Fruit fly (Drosophila melanogaster) whole organism, embryonic: ENCODE data around the gene Adsl.

Source experiments
- B-H2 ChIP-seq: fragments of 200-800 bp; sonication (Bioruptor generic); optimal IDR thresholded peaks from 2 replicates; lab custom pipeline; 2018; ENCODE audit warnings: missing biosample characterization, mild to moderate bottlenecking, missing genetic modification characterization
- C15 ChIP-seq: fragments of 200-800 bp; sonication (Bioruptor generic); IDR thresholded peaks from 3 replicates; pipeline ENCODE4 v1.3.6; 2022; ENCODE audit warnings: missing biosample characterization, missing genetic modification characterization
- CG10147 ChIP-seq: fragments of 200-800 bp; sonication (Bioruptor generic); optimal IDR thresholded peaks from 2 replicates; lab custom pipeline; 2019; ENCODE audit warnings: missing biosample characterization, mild to moderate bottlenecking, missing genetic modification characterization, moderate library complexity
- CG10321 ChIP-seq: fragments of 200-800 bp; sonication (Bioruptor generic); IDR thresholded peaks from 2 replicates; pipeline ENCODE4 v1.3.6; 2022; ENCODE audit warnings: missing biosample characterization, missing genetic modification characterization
- CG10366 ChIP-seq: fragments of 200-800 bp; sonication (Bioruptor generic); IDR thresholded peaks from 2 replicates; pipeline ENCODE4 v1.3.6; 2022; ENCODE audit warnings: missing biosample characterization, missing genetic modification characterization
- CG10654 ChIP-seq: fragments of 200-800 bp; sonication (Bioruptor generic); optimal IDR thresholded peaks from 2 replicates; lab custom pipeline; 2016; ENCODE audit warnings: missing biosample characterization, missing genetic modification characterization
- CG11085 ChIP-seq: fragments of 200-800 bp; sonication (Bioruptor generic); IDR thresholded peaks from 2 replicates; pipeline ENCODE4 v1.3.6; 2022; ENCODE audit warnings: missing biosample characterization, missing genetic modification characterization
- CG11247 ChIP-seq: fragments of 200-800 bp; sonication (Bioruptor generic); IDR thresholded peaks from 2 replicates; pipeline ENCODE4 v1.3.6; 2022; ENCODE audit warnings: missing biosample characterization, missing genetic modification characterization
- CG12155 ChIP-seq: fragments of 200-800 bp; sonication (Bioruptor generic); optimal IDR thresholded peaks from 3 replicates; lab custom pipeline; 2016; ENCODE audit warnings: missing biosample characterization, missing genetic modification characterization
- CG12659 ChIP-seq: fragments of 200-800 bp; sonication (Bioruptor generic); optimal IDR thresholded peaks from 3 replicates; lab custom pipeline; 2017; ENCODE audit warnings: mild to moderate bottlenecking, missing biosample characterization, missing genetic modification reagents, missing genetic modification characterization
- CG13894 ChIP-seq: fragments of 200-800 bp; sonication (Bioruptor generic); optimal IDR thresholded peaks from 3 replicates; lab custom pipeline; 2018; ENCODE audit warnings: missing biosample characterization, mild to moderate bottlenecking, missing genetic modification characterization, moderate library complexity
- CG14014 ChIP-seq: fragments of 200-800 bp; sonication (Bioruptor generic); IDR thresholded peaks from 2 replicates; pipeline ENCODE4 v1.3.6; 2022; ENCODE audit warnings: missing biosample characterization, missing genetic modification characterization
- CG17186 ChIP-seq: fragments of 200-800 bp; sonication (Bioruptor generic); optimal IDR thresholded peaks from 3 replicates; lab custom pipeline; 2017; ENCODE audit warnings: missing biosample characterization, missing genetic modification reagents, missing genetic modification characterization
- CG31224 ChIP-seq: fragments of 200-800 bp; sonication (Bioruptor generic); IDR thresholded peaks from 2 replicates; pipeline ENCODE4 v1.3.6; 2022; ENCODE audit warnings: missing biosample characterization, missing genetic modification characterization
- CG32767 ChIP-seq: fragments of 200-800 bp; sonication (Bioruptor generic); IDR thresholded peaks from 2 replicates; pipeline ENCODE4 v1.3.6; 2022; ENCODE audit warnings: missing biosample characterization, missing genetic modification characterization
- CG34422 ChIP-seq: fragments of 200-800 bp; sonication (Bioruptor generic); IDR thresholded peaks from 3 replicates; pipeline ENCODE4 v1.3.6; 2022; ENCODE audit warnings: missing biosample characterization, missing genetic modification characterization
- CG6654 ChIP-seq: fragments of 200-800 bp; sonication (Bioruptor generic); optimal IDR thresholded peaks from 2 replicates; lab custom pipeline; 2017; ENCODE audit warnings: missing biosample characterization, mild to moderate bottlenecking, missing genetic modification characterization
- CG7839 ChIP-seq: fragments of 200-800 bp; sonication (Bioruptor generic); optimal IDR thresholded peaks from 3 replicates; lab custom pipeline; 2018; ENCODE audit warnings: missing biosample characterization, mild to moderate bottlenecking, missing genetic modification characterization, moderate library complexity
- CG9215 ChIP-seq: fragments of 200-800 bp; sonication (Bioruptor generic); IDR thresholded peaks from 2 replicates; pipeline ENCODE4 v1.3.6; 2022; ENCODE audit warnings: missing biosample characterization, missing genetic modification characterization
- CG9609 ChIP-seq: fragments of 200-800 bp; sonication (Bioruptor generic); optimal IDR thresholded peaks from 3 replicates; lab custom pipeline; 2016; ENCODE audit warnings: missing biosample characterization, missing genetic modification characterization
- CG9932 ChIP-seq: fragments of 200-800 bp; sonication (Bioruptor generic); IDR thresholded peaks from 2 replicates; pipeline ENCODE4 v1.3.6; 2022; ENCODE audit warnings: missing biosample characterization, missing genetic modification characterization
- Doc3 ChIP-seq: fragments of 200-800 bp; sonication (Bioruptor generic); IDR thresholded peaks from 3 replicates; pipeline ENCODE4 v1.3.6; 2022; ENCODE audit warnings: missing biosample characterization, missing genetic modification characterization; ENCODE audit not compliant: partially characterized antibody
- Dref ChIP-seq: fragments of 200-800 bp; sonication (Bioruptor generic); IDR thresholded peaks from 2 replicates; pipeline ENCODE4 v1.3.6; 2022; ENCODE audit warnings: missing biosample characterization, missing genetic modification characterization
- Elba2 ChIP-seq: fragments of 200-800 bp; sonication (Bioruptor generic); optimal IDR thresholded peaks from 3 replicates; lab custom pipeline; 2016; ENCODE audit warnings: missing biosample characterization, missing genetic modification characterization
- Ets97D ChIP-seq: fragments of 200-800 bp; sonication (Bioruptor generic); optimal IDR thresholded peaks from 3 replicates; lab custom pipeline; 2016; ENCODE audit warnings: missing biosample characterization, missing genetic modification characterization
- Hmr ChIP-seq: fragments of 200-800 bp; sonication (Bioruptor generic); optimal IDR thresholded peaks from 3 replicates; lab custom pipeline; 2017; ENCODE audit warnings: mild to moderate bottlenecking, missing biosample characterization, missing genetic modification reagents, missing genetic modification characterization
- NC2α ChIP-seq: fragments of 200-800 bp; sonication (Bioruptor generic); optimal IDR thresholded peaks from 2 replicates; lab custom pipeline; 2016; ENCODE audit warnings: missing biosample characterization, missing genetic modification characterization
- Nf-YB ChIP-seq: fragments of 200-800 bp; sonication (Bioruptor generic); optimal IDR thresholded peaks from 3 replicates; lab custom pipeline; 2019; ENCODE audit warnings: missing biosample characterization, mild to moderate bottlenecking, missing genetic modification characterization, moderate library complexity
- Pdp1 ChIP-seq, 2 experiments: fragments of 200-800 bp; sonication (Bioruptor generic); optimal IDR thresholded peaks; 3 replicates each; lab custom pipeline; 2016; ENCODE audit warnings: missing biosample characterization in 2 of 2, missing genetic modification characterization in 2 of 2, mild to moderate bottlenecking in 1 of 2, moderate library complexity in 1 of 2
- Stat92E ChIP-seq, 3 experiments: fragments of >200 bp in 2 of 3; fragments of 200-800 bp in 1 of 3; sonication (Bioruptor generic) in 1 of 3; optimal IDR thresholded peaks; 2 replicates each; lab custom pipeline; 2017 to 2019; ENCODE audit warnings: missing biosample characterization in 3 of 3, missing genetic modification characterization in 3 of 3, mild to moderate bottlenecking in 1 of 3, moderate library complexity in 1 of 3
- Tbp ChIP-seq: fragments of >200 bp; optimal IDR thresholded peaks from 2 replicates; lab custom pipeline; 2018; ENCODE audit warnings: missing biosample characterization, missing genetic modification characterization
- YL-1 ChIP-seq: fragments of 200-800 bp; sonication (Bioruptor generic); optimal IDR thresholded peaks from 3 replicates; lab custom pipeline; 2017; ENCODE audit warnings: missing biosample characterization, mild to moderate bottlenecking, missing genetic modification characterization
- abd-A ChIP-seq: fragments of 200-800 bp; sonication (Bioruptor generic); optimal IDR thresholded peaks from 3 replicates; lab custom pipeline; 2019; ENCODE audit warnings: missing biosample characterization, mild to moderate bottlenecking, missing genetic modification characterization, moderate library complexity
- chinmo ChIP-seq: fragments of 200-800 bp; sonication (Bioruptor generic); IDR thresholded peaks from 4 replicates; pipeline ENCODE4 v1.3.6; 2022; ENCODE audit warnings: missing biosample characterization, missing genetic modification characterization; ENCODE audit not compliant: partially characterized antibody
- dati ChIP-seq: fragments of 200-800 bp; sonication (Bioruptor generic); IDR thresholded peaks from 2 replicates; pipeline ENCODE4 v1.3.6; 2022; ENCODE audit warnings: missing biosample characterization, missing genetic modification characterization
- eyg ChIP-seq: fragments of 200-800 bp; sonication (Bioruptor generic); optimal IDR thresholded peaks from 3 replicates; lab custom pipeline; 2016; ENCODE audit warnings: missing biosample characterization, missing genetic modification characterization
- fd64A ChIP-seq: fragments of 200-800 bp; sonication (Bioruptor generic); optimal IDR thresholded peaks from 3 replicates; lab custom pipeline; 2018; ENCODE audit warnings: missing biosample characterization, mild to moderate bottlenecking, missing genetic modification characterization
- ftz-f1 ChIP-seq: fragments of 200-800 bp; sonication (Bioruptor generic); optimal IDR thresholded peaks from 2 replicates; lab custom pipeline; 2016; ENCODE audit warnings: missing biosample characterization, missing genetic modification characterization
- grn ChIP-seq: fragments of 200-800 bp; sonication (Bioruptor generic); optimal IDR thresholded peaks from 3 replicates; lab custom pipeline; 2017; ENCODE audit warnings: missing biosample characterization, missing genetic modification characterization
- gsb-n ChIP-seq: fragments of 200-800 bp; sonication (Bioruptor generic); optimal IDR thresholded peaks from 3 replicates; lab custom pipeline; 2018; ENCODE audit warnings: missing biosample characterization, mild to moderate bottlenecking, missing genetic modification characterization
- gt ChIP-seq: fragments of 200-800 bp; sonication (Bioruptor generic); IDR thresholded peaks from 2 replicates; pipeline ENCODE4 v1.3.6; 2022; ENCODE audit warnings: missing biosample characterization, missing genetic modification characterization
- kay ChIP-seq: fragments of 200-800 bp; sonication (Bioruptor generic); optimal IDR thresholded peaks from 2 replicates; lab custom pipeline; 2016; ENCODE audit warnings: missing biosample characterization, missing genetic modification characterization
- kni ChIP-seq: fragments of 200-800 bp; sonication (Bioruptor generic); optimal IDR thresholded peaks from 3 replicates; lab custom pipeline; 2017; ENCODE audit warnings: mild to moderate bottlenecking, missing biosample characterization, missing genetic modification reagents, missing genetic modification characterization
- nmo ChIP-seq: fragments of 200-800 bp; sonication (Bioruptor generic); optimal IDR thresholded peaks from 2 replicates; lab custom pipeline; 2018; ENCODE audit warnings: missing biosample characterization, mild to moderate bottlenecking, missing genetic modification characterization, moderate library complexity
- p53 ChIP-seq: fragments of 200-800 bp; sonication (Bioruptor generic); optimal IDR thresholded peaks from 2 replicates; lab custom pipeline; 2016; ENCODE audit warnings: missing biosample characterization, missing genetic modification characterization
- peb ChIP-seq: fragments of 200-800 bp; sonication (Bioruptor generic); IDR thresholded peaks from 2 replicates; pipeline ENCODE4 v1.3.6; 2022; ENCODE audit warnings: missing biosample characterization, missing genetic modification characterization
- sens ChIP-seq: fragments of 200-800 bp; sonication (Bioruptor generic); peaks from one replicate; lab custom pipeline; 2016; ENCODE audit warnings: missing biosample characterization, missing genetic modification characterization
- slou ChIP-seq: fragments of 200-800 bp; sonication (Bioruptor generic); optimal IDR thresholded peaks from 3 replicates; lab custom pipeline; 2016; ENCODE audit warnings: missing biosample characterization, missing genetic modification characterization
- sna ChIP-seq: fragments of 200-800 bp; sonication (Bioruptor generic); IDR thresholded peaks from 2 replicates; pipeline ENCODE4 v1.3.6; 2022; ENCODE audit warnings: missing biosample characterization, missing genetic modification characterization; ENCODE audit not compliant: partially characterized antibody
- stc ChIP-seq: fragments of 200-800 bp; sonication (Bioruptor generic); IDR thresholded peaks from 2 replicates; pipeline ENCODE4 v1.3.6; 2022; ENCODE audit warnings: missing biosample characterization, missing genetic modification characterization
- toy ChIP-seq: fragments of 200-800 bp; sonication (Bioruptor generic); IDR thresholded peaks from 2 replicates; pipeline ENCODE4 v1.3.6; 2022; ENCODE audit warnings: missing biosample characterization, missing genetic modification characterization

The Adsl gene

dm6 chr3R:17052465-17053149 is 31.7 kb upstream of the Adsl start (continued):
- TF ChIP-seq YL-1 (GFP tag; lab: Kevin White, UChicago), result no peak
- no peak for TF ChIP-seq Hmr
- no peak for TF ChIP-seq slou (GFP tag; lab: Kevin White, UChicago)
- TF ChIP-seq CG14014 (GFP tag; lab: Robert Waterston, UW), result no peak
- peak; percentile 45 for TF ChIP-seq Nf-YB (GFP tag; lab: Kevin White, UChicago)
- TF ChIP-seq CG10366 (GFP tag; lab: Robert Waterston, UW), result no peak
- peak; percentile 60 for TF ChIP-seq gsb-n (tag; lab: Kevin White, UChicago)
- TF ChIP-seq NC2α (GFP tag; lab: Kevin White, UChicago), result no peak
- TF ChIP-seq nmo (GFP tag; lab: Kevin White, UChicago), result peak; percentile 66
- no peak for TF ChIP-seq CG11247 (GFP tag; lab: Robert Waterston, UW)
- TF ChIP-seq grn (GFP tag; lab: Kevin White, UChicago), result no peak
- TF ChIP-seq sens, result peak; percentile 78
- TF ChIP-seq CG10654 (GFP tag; lab: Kevin White, UChicago), result peak; percentile 1
- no peak for TF ChIP-seq CG12659 (GFP tag; lab: Kevin White, UChicago)
- no peak for TF ChIP-seq ftz-f1 (GFP tag; lab: Kevin White, UChicago)
- no peak for TF ChIP-seq CG32767
- TF ChIP-seq chinmo (GFP tag; lab: Robert Waterston, UW), result no peak
- TF ChIP-seq toy (GFP tag; lab: Robert Waterston, UW), result no peak
- no peak for TF ChIP-seq Doc3 (GFP tag; lab: Robert Waterston, UW)
- no peak for TF ChIP-seq kay (GFP tag; lab: Kevin White, UChicago)
- no peak for TF ChIP-seq CG12155 (GFP tag; lab: Kevin White, UChicago)
- no peak for TF ChIP-seq Pdp1 (GFP tag; optimal IDR thresholded peaks at IDR 0.05; lab: Kevin White, UChicago)
- no peak for TF ChIP-seq CG31224 (GFP tag; lab: Robert Waterston, UW)
- no peak for TF ChIP-seq CG10321 (GFP tag; lab: Robert Waterston, UW)
- TF ChIP-seq abd-A (tag; lab: Kevin White, UChicago), result no peak
- peak; percentile 73 for TF ChIP-seq kni (GFP tag; lab: Kevin White, UChicago)
- no peak for TF ChIP-seq eyg (GFP tag; lab: Kevin White, UChicago)
- no peak for TF ChIP-seq CG13894 (tag; lab: Kevin White, UChicago)
- peak; percentile 68; the same call in 2 of the 3 replicates for TF ChIP-seq CG34422
- TF ChIP-seq Tbp (GFP tag; lab: Kevin White, UChicago), result no peak
- TF ChIP-seq CG9932 (GFP tag; lab: Robert Waterston, UW), result no peak
- TF ChIP-seq Dref (GFP tag; lab: Robert Waterston, UW), result no peak
- TF ChIP-seq C15, result no peak
- TF ChIP-seq CG7839 (tag; lab: Kevin White, UChicago), result peak; percentile 28
- no peak for TF ChIP-seq stc
- TF ChIP-seq CG10147 (GFP tag; lab: Kevin White, UChicago), result no peak
- no peak for TF ChIP-seq Stat92E (GFP tag; optimal IDR thresholded peaks at IDR 0.05; lab: Kevin White, UChicago)
- TF ChIP-seq Elba2 (GFP tag; lab: Kevin White, UChicago), result no peak
- no peak for TF ChIP-seq fd64A (GFP tag; lab: Kevin White, UChicago)
- TF ChIP-seq peb (GFP tag; lab: Robert Waterston, UW), result no peak
- no peak for TF ChIP-seq B-H2 (GFP tag; lab: Kevin White, UChicago)
- no peak for TF ChIP-seq CG17186 (GFP tag; lab: Kevin White, UChicago)
- TF ChIP-seq p53 (GFP tag; lab: Kevin White, UChicago), result no peak
- TF ChIP-seq CG11085 (GFP tag; lab: Robert Waterston, UW), result no peak
- TF ChIP-seq CG9609 (GFP tag; lab: Kevin White, UChicago), result no peak
- TF ChIP-seq CG6654 (GFP tag; lab: Kevin White, UChicago), result no peak
- TF ChIP-seq Ets97D (GFP tag; lab: Kevin White, UChicago), result no peak
- TF ChIP-seq gt, result no peak
- no peak for TF ChIP-seq dati (GFP tag; lab: Robert Waterston, UW)
- TF ChIP-seq sna (GFP tag; lab: Robert Waterston, UW), result no peak
- TF ChIP-seq CG9215 (GFP tag; lab: Robert Waterston, UW), result no peak
